Fruit fly (Drosophila melanogaster): ENCODE results near the gene trh.

trh gene

dm6 chr3L:331842-332802 lies 60.3 kb downstream of the trh start, which contains the start of gene mthl9 (continued):
- TF ChIP-seq eve (GFP tag; optimal IDR thresholded peaks at IDR 0.05) (no peak), ERR (GFP tag; optimal IDR thresholded peaks at IDR 0.05) (no peak)

dm6 chr3L:329153-329698 lies 63.2 kb downstream of the trh start:
- no peak for TF ChIP-seq CG1529 (GFP tag; optimal IDR thresholded peaks at IDR 0.05)
- TF ChIP-seq Asciz (GFP tag; optimal IDR thresholded peaks at IDR 0.05) = no peak
- TF ChIP-seq CG1792 (GFP tag; optimal IDR thresholded peaks at IDR 0.05) = no peak
- no peak for TF ChIP-seq CG4730 (GFP tag; IDR thresholded peaks at IDR 0.05)
- no peak for TF ChIP-seq dysf (GFP tag; IDR thresholded peaks at IDR 0.05)
- no peak for TF ChIP-seq CG17612 (GFP tag; IDR thresholded peaks at IDR 0.05)
- TF ChIP-seq CG10147 (GFP tag; optimal IDR thresholded peaks at IDR 0.05) = peak; percentile 22
- TF ChIP-seq Vsx1 (GFP tag; optimal IDR thresholded peaks at IDR 0.05) = no peak
- no peak for TF ChIP-seq pho (GFP tag; optimal IDR thresholded peaks at IDR 0.05)
- TF ChIP-seq slp2 (GFP tag; optimal IDR thresholded peaks at IDR 0.05) = no peak
- no peak for TF ChIP-seq CG10366 (GFP tag; IDR thresholded peaks at IDR 0.05)
- TF ChIP-seq ATbp (GFP tag; optimal IDR thresholded peaks at IDR 0.05) = no peak
- TF ChIP-seq TFAM (GFP tag; optimal IDR thresholded peaks at IDR 0.05) = no peak
- TF ChIP-seq klu (GFP tag; IDR thresholded peaks at IDR 0.05) = no peak
- TF ChIP-seq rib (GFP tag; IDR thresholded peaks at IDR 0.05) = no peak
- TF ChIP-seq CG4424 (GFP tag; optimal IDR thresholded peaks at IDR 0.05) = peak; percentile 21
- 0 out of 2 replicates have a peak, but pooled peaks have one; percentile 26 for TF ChIP-seq bbx (GFP tag; IDR thresholded peaks at IDR 0.05; ENCODE audit: partially characterized antibody)
- TF ChIP-seq Mrtf (GFP tag; IDR thresholded peaks at IDR 0.05) = no peak
- TF ChIP-seq fd3F (GFP tag; optimal IDR thresholded peaks at IDR 0.05) = no peak
- TF ChIP-seq yki (optimal IDR thresholded peaks at IDR 0.05) = no peak
- no peak for TF ChIP-seq Hsf (GFP tag; optimal IDR thresholded peaks at IDR 0.05)
- no peak for TF ChIP-seq Oli (tag; optimal IDR thresholded peaks at IDR 0.05)
- TF ChIP-seq gt (GFP tag; IDR thresholded peaks at IDR 0.05) = no peak
- no peak for TF ChIP-seq CG11456 (GFP tag; IDR thresholded peaks at IDR 0.05)
- TF ChIP-seq gem (tag; optimal IDR thresholded peaks at IDR 0.05) = no peak
- peak; percentile 69 for TF ChIP-seq CG13894 (tag; optimal IDR thresholded peaks at IDR 0.05)
- TF ChIP-seq hb (GFP tag; IDR thresholded peaks at IDR 0.05; ENCODE audit: partially characterized antibody) = no peak
- TF ChIP-seq Drgx (GFP tag; IDR thresholded peaks at IDR 0.05) = no peak
- TF ChIP-seq toy (GFP tag; IDR thresholded peaks at IDR 0.05) = no peak
- TF ChIP-seq CG34224 (GFP tag; IDR thresholded peaks at IDR 0.05; ENCODE audit: partially characterized antibody) = peak; percentile 40; the same call in 1 of the 3 replicates
- no peak for TF ChIP-seq Lhr (GFP tag; optimal IDR thresholded peaks at IDR 0.05)
- no peak for TF ChIP-seq Spps (tag; optimal IDR thresholded peaks at IDR 0.05)
- no peak for TF ChIP-seq CG18011 (GFP tag; optimal IDR thresholded peaks at IDR 0.05)
- TF ChIP-seq exex (tag; optimal IDR thresholded peaks at IDR 0.05) = no peak
- no peak for TF ChIP-seq fru (optimal IDR thresholded peaks at IDR 0.05)
- TF ChIP-seq gsb (GFP tag; IDR thresholded peaks at IDR 0.05) = no peak
- TF ChIP-seq sens (GFP tag) = peak; percentile 3
- TF ChIP-seq peb (GFP tag; IDR thresholded peaks at IDR 0.05) = no peak
- no peak for TF ChIP-seq CHES-1-like (GFP tag; optimal IDR thresholded peaks at IDR 0.05)
- no peak for TF ChIP-seq CG12155 (GFP tag; optimal IDR thresholded peaks at IDR 0.05)
- peak; percentile 57 for TF ChIP-seq CG2116 (GFP tag; optimal IDR thresholded peaks at IDR 0.05)
- TF ChIP-seq Aef1 (GFP tag; IDR thresholded peaks at IDR 0.05) = no peak
- peak; percentile 45 for TF ChIP-seq mirr (GFP tag; optimal IDR thresholded peaks at IDR 0.05)
- TF ChIP-seq zfh1 (GFP tag; IDR thresholded peaks at IDR 0.05) = no peak
- TF ChIP-seq gsb-n (tag; optimal IDR thresholded peaks at IDR 0.05) = no peak
- TF ChIP-seq bowl (GFP tag; IDR thresholded peaks at IDR 0.05) = no peak
